Worm (Caenorhabditis elegans) whole organism, early embryonic: Measurements from ENCODE around the gene str-10.

Source experiments
- B0310.2 ChIP-seq: sonication (generic microtip); optimal IDR thresholded peaks from 2 replicates; lab custom pipeline; 2016; ENCODE audit warnings: mild to moderate bottlenecking, missing genetic modification characterization, missing compliant biosample characterization
- aly-1 ChIP-seq: sonication (generic microtip); optimal IDR thresholded peaks from 2 replicates; lab custom pipeline; 2016; ENCODE audit warnings: missing genetic modification characterization, missing compliant biosample characterization
- ama-1 ChIP-seq: fragments of 150-350 bp; optimal IDR thresholded peaks from 2 replicates; lab custom pipeline; 2014
- ets-7 ChIP-seq: sonication (generic microtip); optimal IDR thresholded peaks from 2 replicates; lab custom pipeline; 2016; ENCODE audit warnings: missing genotype, missing genetic modification characterization, missing compliant biosample characterization
- hmbx-1 ChIP-seq: sonication (generic microtip); optimal IDR thresholded peaks from 2 replicates; lab custom pipeline; 2016; ENCODE audit warnings: mild to moderate bottlenecking, missing genetic modification characterization, missing compliant biosample characterization
- hmg-4 ChIP-seq: fragments of 200-800 bp; sonication (Bioruptor generic); optimal IDR thresholded peaks from 2 replicates; lab custom pipeline; 2018; ENCODE audit warnings: mild to moderate bottlenecking, missing genetic modification characterization, missing compliant biosample characterization
- hnd-1 ChIP-seq: sonication (generic microtip); optimal IDR thresholded peaks from 2 replicates; lab custom pipeline; 2016; ENCODE audit warnings: missing genetic modification characterization, missing compliant biosample characterization
- scrt-1 ChIP-seq: fragments of 200-800 bp; sonication (Bioruptor generic); IDR thresholded peaks from 2 replicates; pipeline ENCODE4 v1.3.6; 2022; ENCODE audit warnings: missing genetic modification characterization, missing compliant biosample characterization
- sea-1 ChIP-seq: fragments of 200-800 bp; sonication (Bioruptor generic); conservative IDR thresholded peaks from 2 replicates; pipeline ENCODE4 v1.3.6; 2022; ENCODE audit warnings: missing genetic modification characterization, missing compliant biosample characterization
- tbx-37 ChIP-seq: fragments of 200-800 bp; sonication (Bioruptor generic); conservative IDR thresholded peaks from 2 replicates; pipeline ENCODE4 v1.3.6; 2022; ENCODE audit warnings: missing genetic modification reagents, missing genetic modification characterization, missing compliant biosample characterization

- no peak for TF ChIP-seq ama-1 (lab: Kevin White, UChicago)
- no peak for TF ChIP-seq scrt-1 (GFP tag; lab: Robert Waterston, UW)
- TF ChIP-seq tbx-37 (GFP tag; lab: Robert Waterston, UW), result no peak
- no peak for TF ChIP-seq hmbx-1 (tag; lab: Kevin White, UChicago)
- TF ChIP-seq aly-1 (tag; lab: Kevin White, UChicago), result no peak
- no peak for TF ChIP-seq B0310.2 (tag; lab: Kevin White, UChicago)
- no peak for TF ChIP-seq ets-7 (tag; lab: Kevin White, UChicago)
- TF ChIP-seq hmg-4 (GFP tag; lab: Kevin White, UChicago), result no peak
- no peak for TF ChIP-seq sea-1 (GFP tag; lab: Robert Waterston, UW)
- TF ChIP-seq hnd-1 (tag; lab: Kevin White, UChicago), result no peak
These were observed 34.2 kb upstream of the str-10 start, which contains the start of gene C53C7.3 for ce11 chrX:13048258-13048657.
